Worm (Caenorhabditis elegans): Measurements from ENCODE around the gene set-22.
A peak's percentile ranks its signal among the peaks of the same experiment; 100 is the strongest.

set-22 gene

ce11 chrV:10472901-10473774 lies 36.4 kb downstream of the set-22 start (continued):
- TF ChIP-seq ztf-11 (tag; optimal IDR thresholded peaks at IDR 0.05) (no peak), F37D6.2 (tag; optimal IDR thresholded peaks at IDR 0.05) (no peak), lin-29 (GFP tag; IDR thresholded peaks at IDR 0.05) (no peak), dve-1 (tag; optimal IDR thresholded peaks at IDR 0.05; ENCODE audit: insufficient read depth) (no peak), tag-97 (GFP tag; IDR thresholded peaks at IDR 0.05) (no peak), ceh-62 (tag; optimal IDR thresholded peaks at IDR 0.05) (no peak), unc-39 (tag; optimal IDR thresholded peaks at IDR 0.05) (no peak), hif-1 (tag; optimal IDR thresholded peaks at IDR 0.05) (peak; percentile 49 to 81), unc-130 (GFP tag; optimal IDR thresholded peaks at IDR 0.05) (no peak), sdz-12 (GFP tag; optimal IDR thresholded peaks at IDR 0.05) (no peak), aha-1 (tag) (peak; percentile 95), unc-62 (GFP tag; optimal IDR thresholded peaks at IDR 0.05 in 1 of 2) (peak in 1 of 2 experiments; percentile 31), unc-62 (tag; optimal IDR thresholded peaks at IDR 0.05) (no peak), zag-1 (tag; optimal IDR thresholded peaks at IDR 0.05) (no peak), mdl-1 (tag; optimal IDR thresholded peaks at IDR 0.05) (no peak), ztf-7 (tag; optimal IDR thresholded peaks at IDR 0.05) (no peak), lir-3 (tag; optimal IDR thresholded peaks at IDR 0.05) (no peak), Y105C5A.15 (GFP tag; IDR thresholded peaks at IDR 0.05) (no peak), ctbp-1 (GFP tag; IDR thresholded peaks at IDR 0.05) (no peak)

- TF ChIP-seq daf-16 (GFP tag; optimal IDR thresholded peaks at IDR 0.05): peak in 1 of 2 experiments; percentile 76
- no peak for TF ChIP-seq daf-16 (tag; optimal IDR thresholded peaks at IDR 0.05)
- no peak for TF ChIP-seq ceh-44 (GFP tag; IDR thresholded peaks at IDR 0.05)
- TF ChIP-seq nhr-28 (tag; optimal IDR thresholded peaks at IDR 0.05): no peak
- TF ChIP-seq F37D6.2 (tag; optimal IDR thresholded peaks at IDR 0.05): no peak
- TF ChIP-seq nhr-76 (tag; optimal IDR thresholded peaks at IDR 0.05): no peak
- no peak for TF ChIP-seq nhr-10 (tag; optimal IDR thresholded peaks at IDR 0.05)
- no peak for TF ChIP-seq mdl-1 (tag; optimal IDR thresholded peaks at IDR 0.05)
- TF ChIP-seq hif-1 (tag; optimal IDR thresholded peaks at IDR 0.05): peak; percentile 48 to 87
- no peak for TF ChIP-seq zfp-2 (tag; optimal IDR thresholded peaks at IDR 0.05)
- no peak for TF ChIP-seq dpl-1 (GFP tag; optimal IDR thresholded peaks at IDR 0.05)
- no peak for TF ChIP-seq nhr-11 (tag; optimal IDR thresholded peaks at IDR 0.05)
- no peak for TF ChIP-seq pha-4 (GFP tag; IDR thresholded peaks at IDR 0.05)
- peak; percentile 51 for TF ChIP-seq pha-4 (tag; optimal IDR thresholded peaks at IDR 0.05)
- no peak for TF ChIP-seq lin-39 (tag; optimal IDR thresholded peaks at IDR 0.05)
- TF ChIP-seq fos-1 (tag; optimal IDR thresholded peaks at IDR 0.05): no peak
- peak; percentile 37 for TF ChIP-seq aha-1 (tag)
- no peak for TF ChIP-seq duxl-1 (tag; optimal IDR thresholded peaks at IDR 0.05; ENCODE audit: poor library complexity)
- no peak for TF ChIP-seq Y75B8A.6 (GFP tag; IDR thresholded peaks at IDR 0.05)
- no peak for TF ChIP-seq nhr-42 (GFP tag; IDR thresholded peaks at IDR 0.05)
- peak; percentile 25 for TF ChIP-seq ama-1 (optimal IDR thresholded peaks at IDR 0.05)
- no peak for TF ChIP-seq dve-1 (tag; optimal IDR thresholded peaks at IDR 0.05; ENCODE audit: insufficient read depth)
- TF ChIP-seq lsy-2 (tag; optimal IDR thresholded peaks at IDR 0.05): no peak
- TF ChIP-seq nhr-237 (tag; optimal IDR thresholded peaks at IDR 0.05): no peak
- TF ChIP-seq ctbp-1 (GFP tag; IDR thresholded peaks at IDR 0.05): no peak
- no peak for TF ChIP-seq Y48G9A.11 (GFP tag; IDR thresholded peaks at IDR 0.05)
- TF ChIP-seq egl-43 (GFP tag; IDR thresholded peaks at IDR 0.05): no peak
- TF ChIP-seq R02D3.7 (tag; optimal IDR thresholded peaks at IDR 0.05): no peak
- no peak for TF ChIP-seq zip-2 (tag; optimal IDR thresholded peaks at IDR 0.05)
- TF ChIP-seq T26A8.4 (GFP tag; IDR thresholded peaks at IDR 0.05): 0 out of 2 replicates have a peak, but pooled peaks have one; percentile 12
- no peak for TF ChIP-seq lim-7 (GFP tag; IDR thresholded peaks at IDR 0.05)
These were observed 37.3 kb downstream of the set-22 start for ce11 chrV:10474040-10474439.
